Worm (Caenorhabditis elegans): ENCODE results near the gene gcn-2.
A peak's percentile ranks its signal among the peaks of the same experiment; 100 is the strongest.

The gcn-2 gene

DNA sequence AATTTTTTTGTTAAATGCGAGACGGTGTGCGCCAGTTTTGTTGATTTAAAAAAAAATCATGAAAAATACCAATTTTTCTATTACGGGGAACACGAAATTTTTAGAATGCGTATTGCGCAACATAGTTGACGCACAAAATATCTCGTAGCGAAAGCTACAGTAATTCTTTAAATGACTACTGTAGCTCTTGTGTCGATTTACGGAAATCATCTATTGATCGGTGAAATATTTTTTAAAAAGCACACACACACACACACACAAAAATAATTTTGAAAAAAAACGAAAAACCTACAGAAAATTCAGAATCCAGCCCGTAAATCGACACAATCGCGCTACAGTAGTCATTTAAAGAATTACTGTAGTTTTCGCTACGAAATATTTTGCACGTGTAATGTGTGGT, 7.9 kb downstream of the gcn-2 start:
- no peak for TF ChIP-seq T22C8.4 (GFP tag; IDR thresholded peaks at IDR 0.05)
- no peak for TF ChIP-seq cog-1 (tag; optimal IDR thresholded peaks at IDR 0.05)
- TF ChIP-seq klf-2 (GFP tag; conservative IDR thresholded peaks at IDR 0.05), result no peak
- TF ChIP-seq flt-1 (GFP tag; IDR thresholded peaks at IDR 0.05), result no peak
- TF ChIP-seq ref-1 (GFP tag; conservative IDR thresholded peaks at IDR 0.05), result no peak
- no peak for TF ChIP-seq ztf-23 (GFP tag; IDR thresholded peaks at IDR 0.05)
- TF ChIP-seq tab-1 (GFP tag; IDR thresholded peaks at IDR 0.05), result no peak
- TF ChIP-seq med-1 (GFP tag; optimal IDR thresholded peaks at IDR 0.05; ENCODE audit: insufficient read depth), result no peak
- TF ChIP-seq ztf-29 (GFP tag; IDR thresholded peaks at IDR 0.05), result no peak

DNA sequence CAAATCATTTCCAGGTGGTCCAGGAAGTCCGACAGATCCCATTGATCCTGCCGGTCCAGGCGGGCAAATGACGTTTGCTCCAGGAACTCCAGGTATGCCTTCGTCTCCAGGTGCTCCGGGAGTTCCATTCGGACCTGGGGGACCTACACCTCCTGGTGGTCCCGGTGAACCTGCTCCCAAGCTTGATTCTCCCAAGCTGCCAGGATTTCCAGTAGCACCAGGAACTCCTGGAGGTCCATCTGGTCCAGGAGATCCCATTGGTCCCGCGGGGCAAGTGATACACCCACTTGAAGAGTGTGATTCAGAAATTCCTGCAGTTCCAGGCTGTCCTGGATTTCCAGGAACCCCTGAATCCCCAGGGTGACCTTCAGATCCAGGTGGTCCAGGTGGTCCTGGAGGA, 12.4 kb downstream of the gcn-2 start:
- TF ChIP-seq med-1 (GFP tag; optimal IDR thresholded peaks at IDR 0.05; ENCODE audit: insufficient read depth) (no peak), T22C8.4 (GFP tag; IDR thresholded peaks at IDR 0.05) (no peak), cog-1 (tag; optimal IDR thresholded peaks at IDR 0.05) (no peak), ztf-29 (GFP tag; IDR thresholded peaks at IDR 0.05) (no peak), klf-2 (GFP tag; conservative IDR thresholded peaks at IDR 0.05) (no peak), ref-1 (GFP tag; conservative IDR thresholded peaks at IDR 0.05) (no peak), tab-1 (GFP tag; IDR thresholded peaks at IDR 0.05) (no peak), flt-1 (GFP tag; IDR thresholded peaks at IDR 0.05) (no peak), ztf-23 (GFP tag; IDR thresholded peaks at IDR 0.05) (no peak)

DNA sequence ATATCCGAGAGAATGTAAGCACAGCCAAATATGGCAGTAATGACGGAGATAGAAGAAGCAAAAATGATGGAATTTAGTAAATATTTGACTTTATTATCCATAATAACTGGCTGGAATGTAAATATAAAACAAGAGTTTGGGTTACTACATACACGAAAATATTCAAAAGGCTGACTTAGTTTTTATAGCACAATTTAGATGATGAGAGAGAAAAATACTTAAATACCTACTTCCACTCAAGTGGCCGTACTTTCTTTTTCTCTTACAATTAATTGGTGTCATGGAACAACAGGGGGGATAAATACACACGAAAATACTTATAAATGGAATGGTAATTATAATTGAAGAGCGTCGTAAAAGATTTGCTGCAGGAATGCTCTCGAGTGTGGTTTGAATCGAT, 14.2 kb downstream of the gcn-2 start, which contains the start of gene col-86:
TSS of gene col-86 (minus strand) at position 101 of the 400 bp plus-strand sequence.
- TF ChIP-seq med-1 (GFP tag; optimal IDR thresholded peaks at IDR 0.05; ENCODE audit: insufficient read depth), result no peak
- TF ChIP-seq klf-2 (GFP tag; conservative IDR thresholded peaks at IDR 0.05), result no peak
- no peak for TF ChIP-seq tab-1 (GFP tag; IDR thresholded peaks at IDR 0.05)
- no peak for TF ChIP-seq cog-1 (tag; optimal IDR thresholded peaks at IDR 0.05)
- TF ChIP-seq ztf-29 (GFP tag; IDR thresholded peaks at IDR 0.05), result no peak
- TF ChIP-seq T22C8.4 (GFP tag; IDR thresholded peaks at IDR 0.05), result no peak
- no peak for TF ChIP-seq flt-1 (GFP tag; IDR thresholded peaks at IDR 0.05)
- no peak for TF ChIP-seq ref-1 (GFP tag; conservative IDR thresholded peaks at IDR 0.05)
- no peak for TF ChIP-seq ztf-23 (GFP tag; IDR thresholded peaks at IDR 0.05)

DNA sequence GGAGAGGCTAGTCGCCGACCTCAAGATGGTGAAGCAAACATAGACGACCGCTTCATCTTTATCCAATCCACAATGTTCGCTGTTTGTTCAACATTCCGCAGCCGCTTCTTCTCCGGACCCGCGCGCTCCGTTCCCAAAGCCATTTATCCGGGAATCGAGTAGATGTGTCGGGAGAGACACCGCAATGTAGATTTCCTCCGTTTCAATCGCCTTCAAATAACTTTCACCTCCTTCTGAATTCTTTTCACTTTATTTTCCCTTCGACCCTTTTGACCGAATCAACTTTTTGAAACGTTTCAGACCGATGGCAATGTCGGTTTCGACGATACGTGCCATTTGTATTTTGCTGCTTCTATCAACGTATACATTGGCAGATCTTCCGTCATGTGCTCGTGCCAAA, 23.8 kb downstream of the gcn-2 start, which contains the start of gene pqn-32:
TSS of gene pqn-32 (plus strand) at position 301 of the 400 bp plus-strand sequence.
- TF ChIP-seq cog-1 (tag; optimal IDR thresholded peaks at IDR 0.05), result no peak
- no peak for TF ChIP-seq med-1 (GFP tag; optimal IDR thresholded peaks at IDR 0.05; ENCODE audit: insufficient read depth)
- TF ChIP-seq ref-1 (GFP tag; conservative IDR thresholded peaks at IDR 0.05), result no peak
- TF ChIP-seq tab-1 (GFP tag; IDR thresholded peaks at IDR 0.05), result no peak
- no peak for TF ChIP-seq ztf-29 (GFP tag; IDR thresholded peaks at IDR 0.05)
- TF ChIP-seq ztf-23 (GFP tag; IDR thresholded peaks at IDR 0.05), result no peak
- no peak for TF ChIP-seq flt-1 (GFP tag; IDR thresholded peaks at IDR 0.05)
- TF ChIP-seq klf-2 (GFP tag; conservative IDR thresholded peaks at IDR 0.05), result no peak
- TF ChIP-seq T22C8.4 (GFP tag; IDR thresholded peaks at IDR 0.05), result no peak

DNA sequence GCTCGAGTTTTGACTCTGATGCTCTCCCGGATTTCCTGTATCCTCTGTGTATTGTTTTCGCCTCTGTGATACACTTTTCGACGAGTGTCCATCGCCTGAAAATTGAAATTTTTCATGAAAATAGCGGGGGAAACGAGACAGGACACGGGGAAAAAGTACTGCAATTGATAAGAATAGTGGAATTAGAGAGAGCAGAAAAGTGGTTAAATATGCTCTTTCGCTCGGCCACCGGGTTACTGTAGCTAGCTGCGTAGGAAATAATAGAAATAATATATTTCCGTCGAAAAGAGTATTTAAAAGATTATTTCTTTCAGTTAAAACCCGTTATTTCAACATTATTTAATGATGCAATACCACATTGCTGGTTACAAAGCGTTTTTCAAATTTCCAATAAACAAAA, 32.7 kb downstream of the gcn-2 start, which contains the start of gene rict-1:
TSS of gene rict-1 (minus strand) at position 101 of the 400 bp plus-strand sequence.
- TF ChIP-seq T22C8.4 (GFP tag; IDR thresholded peaks at IDR 0.05) (no peak), med-1 (GFP tag; optimal IDR thresholded peaks at IDR 0.05; ENCODE audit: insufficient read depth) (no peak), flt-1 (GFP tag; IDR thresholded peaks at IDR 0.05) (no peak), ref-1 (GFP tag; conservative IDR thresholded peaks at IDR 0.05) (no peak), cog-1 (tag; optimal IDR thresholded peaks at IDR 0.05) (no peak), ztf-23 (GFP tag; IDR thresholded peaks at IDR 0.05) (no peak), klf-2 (GFP tag; conservative IDR thresholded peaks at IDR 0.05) (no peak), tab-1 (GFP tag; IDR thresholded peaks at IDR 0.05) (no peak), ztf-29 (GFP tag; IDR thresholded peaks at IDR 0.05) (no peak)

DNA sequence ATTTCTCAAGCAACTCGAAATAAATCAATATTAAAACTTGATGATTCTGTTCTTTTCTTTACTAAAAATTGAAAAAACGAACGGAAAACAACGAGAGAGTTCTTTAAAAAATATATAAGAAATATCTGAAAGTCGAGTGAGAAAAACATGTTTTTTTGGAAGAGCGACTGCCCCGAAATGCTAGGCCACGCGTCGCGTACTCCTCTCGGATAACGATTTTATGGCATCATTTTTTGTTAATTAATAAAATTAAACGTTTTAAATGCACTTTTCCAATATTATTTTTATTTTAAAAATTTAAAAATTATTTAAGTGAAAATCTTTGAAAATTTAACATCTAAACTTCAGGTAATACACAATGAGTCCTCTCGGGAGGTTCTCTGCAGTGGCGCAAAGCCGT, 33.2 kb downstream of the gcn-2 start, which contains the start of gene gfm-1:
TSS of gene gfm-1 (plus strand) at position 349 of the 400 bp plus-strand sequence.
- TF ChIP-seq ztf-29 (GFP tag; IDR thresholded peaks at IDR 0.05) (no peak), flt-1 (GFP tag; IDR thresholded peaks at IDR 0.05) (peak; percentile 67), cog-1 (tag; optimal IDR thresholded peaks at IDR 0.05) (peak; percentile 53), ref-1 (GFP tag; conservative IDR thresholded peaks at IDR 0.05) (no peak), ztf-23 (GFP tag; IDR thresholded peaks at IDR 0.05) (peak; percentile 71), klf-2 (GFP tag; conservative IDR thresholded peaks at IDR 0.05) (no peak), T22C8.4 (GFP tag; IDR thresholded peaks at IDR 0.05) (no peak), med-1 (GFP tag; optimal IDR thresholded peaks at IDR 0.05; ENCODE audit: insufficient read depth) (no peak), tab-1 (GFP tag; IDR thresholded peaks at IDR 0.05) (no peak)

DNA sequence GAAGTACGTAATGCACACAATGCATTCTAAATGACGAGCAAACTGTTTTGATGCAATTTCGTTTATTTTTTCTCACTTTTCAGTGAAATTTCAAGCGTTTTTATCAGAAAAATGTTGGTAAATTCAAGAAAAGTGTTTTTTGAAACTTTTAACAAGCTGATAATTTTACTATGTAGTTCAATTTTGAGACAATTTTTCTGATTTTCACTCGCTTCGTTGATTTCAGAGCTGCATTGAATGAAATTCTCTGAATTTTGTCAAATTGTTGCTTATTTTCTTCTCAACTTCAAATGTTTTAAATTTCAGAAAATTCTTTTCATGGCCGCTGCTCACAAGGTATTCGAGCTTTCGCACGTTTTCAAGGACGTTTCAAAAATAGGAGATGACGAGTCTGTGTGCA, 38.8 kb downstream of the gcn-2 start, which contains the start of gene bath-45:
TSS of gene bath-45 (plus strand) at position 301 of the 400 bp plus-strand sequence.
- TF ChIP-seq klf-2 (GFP tag; conservative IDR thresholded peaks at IDR 0.05) (no peak), T22C8.4 (GFP tag; IDR thresholded peaks at IDR 0.05) (no peak), med-1 (GFP tag; optimal IDR thresholded peaks at IDR 0.05; ENCODE audit: insufficient read depth) (no peak), flt-1 (GFP tag; IDR thresholded peaks at IDR 0.05) (no peak), ztf-29 (GFP tag; IDR thresholded peaks at IDR 0.05) (no peak), ref-1 (GFP tag; conservative IDR thresholded peaks at IDR 0.05) (no peak), ztf-23 (GFP tag; IDR thresholded peaks at IDR 0.05) (no peak), tab-1 (GFP tag; IDR thresholded peaks at IDR 0.05) (no peak), cog-1 (tag; optimal IDR thresholded peaks at IDR 0.05) (no peak)

DNA sequence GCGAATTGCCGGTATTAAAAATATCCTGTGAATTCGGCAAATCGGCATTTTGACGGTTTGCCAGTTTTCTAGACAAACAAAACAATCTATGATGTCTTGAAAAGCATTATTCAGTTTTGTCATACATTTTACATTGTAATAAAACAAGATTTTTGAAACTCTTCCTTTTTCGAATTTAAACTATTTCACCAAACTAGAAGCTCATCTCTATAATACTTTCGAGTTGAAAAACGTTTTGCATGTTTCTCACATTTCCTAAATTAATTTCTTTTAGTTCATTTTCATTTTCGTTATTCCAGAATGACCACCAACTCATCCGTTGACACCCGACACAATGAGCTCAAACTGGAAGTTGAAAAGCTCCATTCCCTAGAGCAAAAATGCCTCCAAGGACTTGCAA, 45.6 kb downstream of the gcn-2 start, which contains the start of gene F29C12.6:
TSS of gene F29C12.6 (plus strand) at position 301 of the 400 bp plus-strand sequence.
- TF ChIP-seq klf-2 (GFP tag; conservative IDR thresholded peaks at IDR 0.05) (no peak), T22C8.4 (GFP tag; IDR thresholded peaks at IDR 0.05) (no peak), ref-1 (GFP tag; conservative IDR thresholded peaks at IDR 0.05) (no peak), tab-1 (GFP tag; IDR thresholded peaks at IDR 0.05) (no peak), ztf-23 (GFP tag; IDR thresholded peaks at IDR 0.05) (no peak), ztf-29 (GFP tag; IDR thresholded peaks at IDR 0.05) (no peak), cog-1 (tag; optimal IDR thresholded peaks at IDR 0.05) (no peak), flt-1 (GFP tag; IDR thresholded peaks at IDR 0.05) (no peak), med-1 (GFP tag; optimal IDR thresholded peaks at IDR 0.05; ENCODE audit: insufficient read depth) (no peak)

DNA sequence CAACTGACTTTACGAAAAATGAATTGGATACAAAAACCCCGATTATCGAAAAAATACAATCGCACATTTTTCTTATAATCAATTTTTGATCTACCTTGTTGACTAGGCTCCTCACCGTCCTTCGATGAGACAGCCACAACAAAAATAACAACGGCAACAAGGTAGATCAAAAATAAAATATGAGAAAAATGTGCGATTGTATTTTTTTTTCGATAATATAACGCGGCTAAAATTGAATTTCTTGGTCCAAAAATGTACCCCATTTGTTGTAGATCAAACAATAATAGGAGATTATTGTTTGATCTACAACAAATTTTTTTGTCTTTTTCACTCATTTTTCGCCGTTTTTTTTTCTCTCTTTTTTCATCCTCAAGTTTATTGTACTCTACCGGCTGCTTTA, 46.6 kb downstream of the gcn-2 start:
- TF ChIP-seq ztf-29 (GFP tag; IDR thresholded peaks at IDR 0.05), result no peak
- TF ChIP-seq med-1 (GFP tag; optimal IDR thresholded peaks at IDR 0.05; ENCODE audit: insufficient read depth), result no peak
- TF ChIP-seq klf-2 (GFP tag; conservative IDR thresholded peaks at IDR 0.05), result no peak
- no peak for TF ChIP-seq T22C8.4 (GFP tag; IDR thresholded peaks at IDR 0.05)

Data from whole organism, midembryonic.